Worm (Caenorhabditis elegans): Measurements from ENCODE around the gene C03A3.9.

Gene C03A3.9

DNA sequence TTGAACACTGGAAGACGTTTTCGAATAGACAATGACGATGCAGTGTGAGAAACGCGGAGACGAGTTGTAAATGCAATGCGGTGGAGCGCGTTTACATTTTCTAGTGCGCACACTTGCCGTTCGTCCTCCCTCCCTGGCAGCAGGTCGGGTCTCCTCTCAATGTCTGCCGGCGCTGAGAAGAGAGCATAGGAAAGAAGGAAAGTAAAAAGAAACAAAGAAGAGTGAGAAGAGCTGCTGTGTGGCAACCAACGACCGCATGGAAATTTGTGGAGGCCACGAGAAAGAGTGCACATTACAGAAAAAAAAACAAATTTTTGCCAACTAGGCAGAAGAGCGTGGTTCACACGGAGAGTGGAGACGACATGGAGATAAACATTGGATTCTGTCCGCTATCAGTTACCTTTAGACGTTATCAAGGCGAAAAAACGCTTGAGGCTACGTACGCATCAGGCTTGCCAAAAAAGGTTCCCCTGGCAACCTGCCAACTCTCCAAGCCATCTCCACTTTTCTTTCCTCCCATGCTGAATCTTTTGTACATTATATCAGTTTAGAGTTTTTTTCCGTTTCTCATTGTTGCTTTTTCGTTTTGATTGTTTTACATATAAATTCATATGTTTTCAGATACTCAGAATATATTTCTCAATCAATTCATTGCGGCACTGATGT is 33.0 kb downstream of the C03A3.9 start, which contains the start of the genes snrp-40.1 and F08G12.3 (continued):
- no peak for TF ChIP-seq Y22D7AL.16 (tag; optimal IDR thresholded peaks at IDR 0.05)
- TF ChIP-seq sox-2 (GFP tag; IDR thresholded peaks at IDR 0.05) = no peak
- TF ChIP-seq syd-9 (tag; optimal IDR thresholded peaks at IDR 0.05) = peak; percentile 10
- TF ChIP-seq hlh-6 (tag; optimal IDR thresholded peaks at IDR 0.05) = peak; percentile 61
- TF ChIP-seq nfya-1 (tag; optimal IDR thresholded peaks at IDR 0.05) = peak; percentile 83
- peak; percentile 49 for TF ChIP-seq sdc-2 (tag; optimal IDR thresholded peaks at IDR 0.05)
- no peak for TF ChIP-seq ztf-16 (tag; optimal IDR thresholded peaks at IDR 0.05)
- TF ChIP-seq F13H6.1 (tag; optimal IDR thresholded peaks at IDR 0.05) = no peak
- no peak for TF ChIP-seq pha-4 (tag; optimal IDR thresholded peaks at IDR 0.05)
- no peak for TF ChIP-seq pqm-1 (tag; optimal IDR thresholded peaks at IDR 0.05)
- TF ChIP-seq K02D7.2 (tag; optimal IDR thresholded peaks at IDR 0.05) = no peak
- TF ChIP-seq pax-1 (tag; optimal IDR thresholded peaks at IDR 0.05) = no peak
- TF ChIP-seq sox-4 (tag; optimal IDR thresholded peaks at IDR 0.05) = no peak
- TF ChIP-seq ceh-31 (tag; optimal IDR thresholded peaks at IDR 0.05) = peak; percentile 82
- no peak for TF ChIP-seq npax-4 (tag; optimal IDR thresholded peaks at IDR 0.05)
- peak; percentile 22 for TF ChIP-seq madf-2 (tag; optimal IDR thresholded peaks at IDR 0.05)
- TF ChIP-seq dve-1 (tag; optimal IDR thresholded peaks at IDR 0.05) = no peak

- no peak for TF ChIP-seq C38D4.7 (GFP tag; optimal IDR thresholded peaks at IDR 0.05)
- TF ChIP-seq eyg-1 (tag; optimal IDR thresholded peaks at IDR 0.05) = no peak
- TF ChIP-seq lim-6 (tag; optimal IDR thresholded peaks at IDR 0.05) = no peak
Observed at ce11 chrX:11305773-11306172, 39.0 kb downstream of the C03A3.9 start, which contains the start of gene F08G12.1. F08G12.1 (minus strand) TSS chrX:11305873.

DNA sequence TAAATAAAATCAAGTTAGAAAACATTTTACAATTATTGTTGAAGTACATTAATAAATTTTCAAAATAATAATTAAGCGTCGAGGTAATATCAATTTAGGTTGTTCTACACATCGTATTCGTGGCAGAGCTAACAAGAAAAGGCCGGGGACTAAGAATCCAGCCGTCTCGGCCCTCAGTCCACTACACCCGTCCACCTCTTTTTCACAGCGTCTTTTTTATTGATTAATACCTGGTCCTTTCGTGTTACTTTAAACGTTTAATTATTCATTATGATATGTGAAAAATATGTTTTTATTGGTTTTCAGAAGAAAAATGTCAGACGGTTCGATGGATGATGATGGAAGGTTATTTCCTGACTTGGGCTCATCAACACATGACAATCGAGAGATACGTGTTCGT is 40.2 kb downstream of the C03A3.9 start, which contains the start of gene vhl-1:
Gene vhl-1 (plus strand): TSS at position 301 of the 400 bp plus-strand sequence.
- no peak for TF ChIP-seq unc-3 (GFP tag; conservative IDR thresholded peaks at IDR 0.05)
- TF ChIP-seq unc-3 (tag; optimal IDR thresholded peaks at IDR 0.05) = no peak
- no peak for TF ChIP-seq K02D7.2 (tag; optimal IDR thresholded peaks at IDR 0.05)
- no peak for TF ChIP-seq Y22D7AL.16 (tag; optimal IDR thresholded peaks at IDR 0.05)
- TF ChIP-seq elt-2 (tag; optimal IDR thresholded peaks at IDR 0.05) = no peak
- TF ChIP-seq hlh-30 (tag; optimal IDR thresholded peaks at IDR 0.05; ENCODE audit: insufficient read depth) = no peak
- no peak for TF ChIP-seq ceh-22 (tag; optimal IDR thresholded peaks at IDR 0.05)
- TF ChIP-seq zip-5 (tag; optimal IDR thresholded peaks at IDR 0.05) = no peak
- no peak for TF ChIP-seq pha-4 (tag; optimal IDR thresholded peaks at IDR 0.05)
- no peak for TF ChIP-seq hlh-8 (tag; optimal IDR thresholded peaks at IDR 0.05)
- TF ChIP-seq fkh-6 (tag; optimal IDR thresholded peaks at IDR 0.05) = no peak
- TF ChIP-seq pat-9 (tag; optimal IDR thresholded peaks at IDR 0.05) = no peak
- TF ChIP-seq pag-3 (tag; optimal IDR thresholded peaks at IDR 0.05; ENCODE audit: borderline replicate concordance) = no peak
- no peak for TF ChIP-seq ceh-24 (tag; optimal IDR thresholded peaks at IDR 0.05)
- TF ChIP-seq pqm-1 (tag; optimal IDR thresholded peaks at IDR 0.05) = no peak
- no peak for TF ChIP-seq ceh-48 (tag; optimal IDR thresholded peaks at IDR 0.05)
- TF ChIP-seq nhr-11 (tag; optimal IDR thresholded peaks at IDR 0.05) = no peak

DNA sequence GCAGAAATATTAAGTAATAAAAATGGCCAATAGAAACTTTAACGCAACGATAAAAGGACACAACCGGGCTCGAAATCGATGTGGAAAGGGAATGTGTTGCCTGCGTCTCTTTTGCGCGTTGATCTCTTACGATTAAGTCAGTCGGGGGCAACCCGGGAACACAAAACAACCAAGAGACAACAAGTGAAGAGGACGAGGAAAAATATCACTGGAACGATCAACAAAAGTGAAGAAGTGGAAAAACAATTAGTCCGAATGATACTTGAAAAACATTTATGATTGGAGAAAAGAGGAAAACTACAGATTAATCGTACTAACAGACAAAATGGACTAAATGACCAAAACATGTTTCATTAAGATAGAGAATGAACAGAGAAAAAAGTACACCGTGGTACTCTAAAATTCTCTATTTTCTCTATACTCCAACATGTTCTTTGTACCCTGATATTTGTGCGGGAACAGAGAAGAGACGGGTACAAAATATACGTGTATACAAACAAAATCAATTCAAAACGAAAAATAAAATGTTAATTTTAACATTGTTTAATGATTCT is 43.6 kb downstream of the C03A3.9 start, which contains the start of gene F08G12.5:
Gene F08G12.5 (minus strand): TSS at position 1 of the 554 bp plus-strand sequence.
- TF ChIP-seq mec-3 (tag; optimal IDR thresholded peaks at IDR 0.05; ENCODE audit: borderline replicate concordance) (no peak), unc-3 (GFP tag; conservative IDR thresholded peaks at IDR 0.05) (no peak), unc-3 (tag; optimal IDR thresholded peaks at IDR 0.05) (no peak), elt-2 (tag; optimal IDR thresholded peaks at IDR 0.05) (peak; percentile 1)
